Fruit fly (Drosophila melanogaster) whole organism, wandering third instar larva: ENCODE data around the gene Nthl1.

Source experiments
- Abd-B ChIP-seq: fragments of >200 bp; optimal IDR thresholded peaks from 2 replicates; lab custom pipeline; 2017; ENCODE audit warnings: missing biosample characterization, missing genetic modification characterization
- CrebA ChIP-seq: fragments of 200-800 bp; sonication (Bioruptor generic); optimal IDR thresholded peaks from 2 replicates; lab custom pipeline; 2016; ENCODE audit warnings: missing biosample characterization, mild to moderate bottlenecking, missing genetic modification characterization, borderline replicate concordance
- Hnf4 ChIP-seq: fragments of 200-800 bp; sonication (Bioruptor generic); optimal IDR thresholded peaks from 2 replicates; lab custom pipeline; 2016; ENCODE audit warnings: missing biosample characterization, mild to moderate bottlenecking, missing genetic modification characterization
- brk ChIP-seq: fragments of 200-800 bp; sonication (Bioruptor generic); optimal IDR thresholded peaks from 2 replicates; lab custom pipeline; 2016; ENCODE audit warnings: missing biosample characterization, mild to moderate bottlenecking, missing genetic modification characterization
- dl ChIP-seq, 2 experiments: fragments of 175-275, 200-275 bp in 1 of 2; fragments of 200-275 bp in 1 of 2; sonication (Bioruptor generic); optimal IDR thresholded peaks; lab custom pipeline; 2018; ENCODE audit warnings: mild to moderate bottlenecking in 2 of 2, missing biosample characterization in 2 of 2, missing genetic modification characterization in 2 of 2, moderate library complexity in 2 of 2; ENCODE audit not compliant: partially characterized antibody in 2 of 2, insufficient read depth in 1 of 2
- foxo ChIP-seq, 2 experiments: fragments of 200-800 bp; sonication (Bioruptor generic); optimal IDR thresholded peaks; 2 replicates in 1 of 2; 3 replicates in 1 of 2; lab custom pipeline; 2016 to 2017; ENCODE audit warnings: missing biosample characterization in 2 of 2, missing genetic modification characterization in 2 of 2
- h ChIP-seq: fragments of 200-800 bp; sonication (Bioruptor generic); optimal IDR thresholded peaks from 3 replicates; lab custom pipeline; 2016; ENCODE audit warnings: missing biosample characterization, mild to moderate bottlenecking, missing genetic modification characterization
- jim ChIP-seq: fragments of 175-275, 200-325 bp; sonication (Bioruptor generic); optimal IDR thresholded peaks from 2 replicates; lab custom pipeline; 2016; ENCODE audit warnings: missing biosample characterization, mild to moderate bottlenecking, missing genetic modification characterization
- psq ChIP-seq: fragments of 200-800 bp; sonication (Bioruptor generic); optimal IDR thresholded peaks from 3 replicates; lab custom pipeline; 2017; ENCODE audit warnings: missing biosample characterization, mild to moderate bottlenecking, missing genetic modification characterization, moderate library complexity
- sage ChIP-seq: fragments of 200-800 bp; sonication (Bioruptor generic); optimal IDR thresholded peaks from 2 replicates; lab custom pipeline; 2016; ENCODE audit warnings: missing biosample characterization, mild to moderate bottlenecking, missing genetic modification characterization

dm6 chr2L:20909301-20909700 is 18.4 kb downstream of the Nthl1 start:
- TF ChIP-seq foxo (GFP tag; optimal IDR thresholded peaks at IDR 0.05; lab: Kevin White, UChicago) (no peak), psq (no peak), h (no peak), CrebA (GFP tag; lab: Kevin White, UChicago) (no peak), brk (GFP tag; lab: Kevin White, UChicago) (no peak), dl (GFP tag; optimal IDR thresholded peaks at IDR 0.05; lab: Kevin White, UChicago; ENCODE audit: insufficient read depth in 1 of 2, partially characterized antibody in 2 of 2) (no peak), Hnf4 (GFP tag; lab: Kevin White, UChicago) (no peak), sage (GFP tag; lab: Kevin White, UChicago) (no peak), jim (GFP tag; lab: Kevin White, UChicago) (no peak), Abd-B (GFP tag; lab: Kevin White, UChicago) (no peak)
